Worm (Caenorhabditis elegans): Measurements from ENCODE around the gene pat-6.

- no peak for TF ChIP-seq him-1 (tag; optimal IDR thresholded peaks at IDR 0.05)
- TF ChIP-seq dao-5 (tag; optimal IDR thresholded peaks at IDR 0.05) = no peak
- TF ChIP-seq W03F9.2 (tag; optimal IDR thresholded peaks at IDR 0.05) = no peak
Measured at ce11 chrIV:258362-258761, 5.7 kb downstream of the pat-6 start.
